Worm (Caenorhabditis elegans) whole organism, L4 larva: ENCODE data around the gene far-4.
A peak's percentile ranks its signal among the peaks of the same experiment; 100 is the strongest.

Experiments used
- R02D3.7 ChIP-seq: fragments of 150-350 bp; sonication (generic microtip); optimal IDR thresholded peaks from 3 replicates; lab custom pipeline; 2014; ENCODE audit warnings: missing biosample characterization, missing genetic modification characterization
- T20F7.1 ChIP-seq: fragments of 200-800 bp; sonication (Bioruptor generic); optimal IDR thresholded peaks from 2 replicates; lab custom pipeline; 2018; ENCODE audit warnings: mild to moderate bottlenecking, missing genetic modification characterization, missing compliant biosample characterization
- ZK546.5 ChIP-seq, 2 experiments: sonication (generic microtip); optimal IDR thresholded peaks; 2 replicates each; lab custom pipeline; 2017; ENCODE audit warnings: missing biosample characterization in 2 of 2, missing genetic modification characterization in 2 of 2
- ceh-28 ChIP-seq: fragments of 150-350 bp; optimal IDR thresholded peaks from 2 replicates; lab custom pipeline; 2014; ENCODE audit warnings: missing biosample characterization, missing genetic modification reagents, missing genetic modification characterization
- fkh-10 ChIP-seq: fragments of 150-350 bp; optimal IDR thresholded peaks from 2 replicates; lab custom pipeline; 2014; ENCODE audit warnings: missing biosample characterization, missing genetic modification reagents, missing genetic modification characterization
- fos-1 ChIP-seq: fragments of 150-350 bp; optimal IDR thresholded peaks from 2 replicates; lab custom pipeline; 2014; ENCODE audit warnings: missing biosample characterization, missing genetic modification characterization
- mep-1 ChIP-seq: fragments of 150-350 bp; sonication (generic microtip); optimal IDR thresholded peaks from 3 replicates; lab custom pipeline; 2014; ENCODE audit warnings: missing biosample characterization, missing genetic modification characterization
- nhr-28 ChIP-seq: fragments of 150-350 bp; optimal IDR thresholded peaks from 2 replicates; lab custom pipeline; 2014; ENCODE audit warnings: missing biosample characterization, missing genetic modification characterization
- nhr-77 ChIP-seq: fragments of 150-350 bp; optimal IDR thresholded peaks from 2 replicates; lab custom pipeline; 2014; ENCODE audit warnings: missing biosample characterization, missing genetic modification characterization
- pha-4 ChIP-seq, 2 experiments: fragments of 150-350 bp in 1 of 2; fragments of 200-800 bp in 1 of 2; sonication (Bioruptor generic) in 1 of 2; IDR thresholded peaks in 1 of 2; optimal IDR thresholded peaks in 1 of 2; 2 replicates each; pipeline versions ENCODE4 v1.3.6 to Lab custom; 2014 to 2022; ENCODE audit warnings: missing genetic modification characterization in 2 of 2, missing genetic modification reagents in 2 of 2, missing biosample characterization in 1 of 2, missing compliant biosample characterization in 1 of 2
- snpc-1.2 ChIP-seq: fragments of 200-800 bp; sonication (Bioruptor generic); IDR thresholded peaks from 2 replicates; pipeline ENCODE4 v1.3.6; 2022; ENCODE audit warnings: missing genetic modification reagents, missing genetic modification characterization, missing compliant biosample characterization
- snpc-4 ChIP-seq: fragments of 150-350 bp; optimal IDR thresholded peaks from 2 replicates; lab custom pipeline; 2014; ENCODE audit warnings: missing biosample characterization, missing genetic modification characterization
- zag-1 ChIP-seq: fragments of 150-350 bp; optimal IDR thresholded peaks from 2 replicates; lab custom pipeline; 2014; ENCODE audit warnings: missing biosample characterization, missing genetic modification characterization
- ztf-11 ChIP-seq: fragments of 150-350 bp; optimal IDR thresholded peaks from 2 replicates; lab custom pipeline; 2014; ENCODE audit warnings: missing biosample characterization, missing genetic modification characterization

DNA sequence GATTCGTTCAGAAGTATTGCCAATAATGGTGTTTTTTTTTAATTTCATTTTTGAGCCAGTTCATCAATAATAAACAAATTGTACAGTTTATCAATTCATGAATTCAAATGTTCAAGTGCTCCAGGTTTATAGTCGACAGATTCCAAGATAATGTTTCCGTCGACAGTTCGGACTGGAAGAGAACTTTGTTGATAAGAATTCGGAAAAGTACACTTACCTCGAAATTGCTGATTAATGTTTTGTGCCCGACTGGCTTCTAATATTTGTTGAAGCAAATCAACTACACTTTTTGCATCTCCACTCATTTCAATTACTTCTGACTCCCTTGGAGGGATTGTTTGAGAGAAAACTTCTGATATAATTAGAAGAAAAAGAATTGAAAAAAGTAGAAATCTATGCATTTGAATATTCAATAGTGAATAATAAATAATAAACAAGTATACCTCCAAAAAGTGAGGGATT is 49.7 kb upstream of the far-4 start, which contains the start of gene W07G4.8:
- no peak for TF ChIP-seq ceh-28 (tag; lab: Kevin White, UChicago)
- TF ChIP-seq R02D3.7 (tag; lab: Kevin White, UChicago): no peak
- TF ChIP-seq nhr-77 (tag; lab: Kevin White, UChicago): peak; percentile 38
- TF ChIP-seq mep-1 (tag; lab: Kevin White, UChicago): peak; percentile 30
- TF ChIP-seq fkh-10 (GFP tag; lab: Kevin White, UChicago): no peak
- no peak for TF ChIP-seq snpc-4 (tag; lab: Kevin White, UChicago)
- no peak for TF ChIP-seq T20F7.1 (GFP tag; lab: Kevin White, UChicago)
- no peak for TF ChIP-seq pha-4 (GFP tag; IDR thresholded peaks at IDR 0.05; lab: Robert Waterston, UW)
- no peak for TF ChIP-seq pha-4 (tag; optimal IDR thresholded peaks at IDR 0.05; lab: Kevin White, UChicago)
- no peak for TF ChIP-seq zag-1 (tag; lab: Kevin White, UChicago)
- TF ChIP-seq ztf-11 (tag; lab: Kevin White, UChicago): no peak
- TF ChIP-seq snpc-1.2: no peak
- TF ChIP-seq fos-1: no peak
- TF ChIP-seq ZK546.5 (tag; optimal IDR thresholded peaks at IDR 0.05; lab: Kevin White, UChicago): no peak
- peak; percentile 79 for TF ChIP-seq nhr-28
